Worm (Caenorhabditis elegans) whole organism, late embryonic: ENCODE results near the gene cab-1.

Experiments used
- dmd-4 ChIP-seq: sonication (generic microtip); optimal IDR thresholded peaks from 2 replicates; lab custom pipeline; 2016; ENCODE audit warnings: borderline replicate concordance, missing genetic modification characterization, missing compliant biosample characterization
- hlh-8 ChIP-seq: sonication (generic microtip); optimal IDR thresholded peaks from 2 replicates; lab custom pipeline; 2016; ENCODE audit warnings: missing genotype, missing genetic modification characterization, missing compliant biosample characterization

ce11 chrX:12169390-12169789 is 43.3 kb downstream of the cab-1 start:
- no peak for TF ChIP-seq dmd-4
- TF ChIP-seq hlh-8 (tag; lab: Kevin White, UChicago) = no peak
